Worm (Caenorhabditis elegans): ENCODE results near the gene Y56A3A.7.

ce11 chrIII:11915666-11916065, 31.2 kb downstream of the Y56A3A.7 start, which contains the start of the genes ndab-1 and npp-16:
- peak; percentile 54 for TF ChIP-seq nfya-1 (tag; optimal IDR thresholded peaks at IDR 0.05; ENCODE audit: insufficient read depth)
- TF ChIP-seq nhr-12 (tag; optimal IDR thresholded peaks at IDR 0.05): no peak
- TF ChIP-seq daf-12 (tag; optimal IDR thresholded peaks at IDR 0.05): no peak
- no peak for TF ChIP-seq nhr-11 (tag; optimal IDR thresholded peaks at IDR 0.05)
- TF ChIP-seq nhr-237 (tag; optimal IDR thresholded peaks at IDR 0.05): no peak
- TF ChIP-seq pha-4 (tag; optimal IDR thresholded peaks at IDR 0.05): peak; percentile 6
